Fruit fly (Drosophila melanogaster): ENCODE results near the gene Polr3F.

Polr3F gene

DNA sequence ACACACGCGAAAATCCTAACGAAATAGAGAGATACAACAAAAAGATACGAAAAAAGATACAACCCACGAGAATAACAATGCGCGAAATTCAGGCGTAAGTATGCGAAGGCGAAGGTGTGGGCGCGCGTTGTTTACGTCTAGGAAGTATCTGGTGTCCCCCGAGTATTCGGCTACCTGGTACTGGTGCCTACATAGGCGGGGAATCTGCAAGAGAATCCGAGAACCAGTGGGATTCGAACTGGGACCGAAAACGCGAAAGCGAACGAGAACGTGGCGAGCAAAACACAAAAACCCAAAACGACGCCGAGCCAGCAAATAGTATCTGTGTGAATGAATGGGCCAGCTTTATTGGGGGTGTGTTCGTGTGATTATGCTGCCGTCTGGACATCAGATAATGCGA, 22.9 kb upstream of the Polr3F start:
- no peak for TF ChIP-seq Hr78 (GFP tag; optimal IDR thresholded peaks at IDR 0.05)
- peak; percentile 45 for TF ChIP-seq psq (GFP tag; optimal IDR thresholded peaks at IDR 0.05)

DNA sequence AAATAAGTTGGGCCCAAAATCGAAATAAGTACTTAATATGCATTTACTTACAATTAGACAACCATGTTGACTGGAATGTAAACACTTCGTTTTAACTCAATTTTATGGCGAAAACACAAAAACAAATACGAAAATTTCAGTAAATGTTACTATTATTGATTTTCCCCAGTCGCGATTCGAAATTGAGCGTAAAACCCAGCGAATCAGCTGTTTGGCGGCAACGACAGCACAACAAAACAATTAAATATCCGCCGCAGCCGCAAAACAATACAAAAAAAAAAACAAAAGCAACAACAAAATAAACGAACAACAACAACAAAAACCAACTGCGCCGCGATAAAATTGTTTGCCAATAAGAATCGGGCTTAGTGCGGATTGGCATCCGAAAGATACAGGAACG, 22.4 kb upstream of the Polr3F start, which contains the start of the genes CAH8 and CG7059:
Gene CAH8 (minus strand): TSS at position 101 of the 400 bp plus-strand sequence.
Gene CG7059 (plus strand): TSS at position 167 of the 400 bp plus-strand sequence.
- TF ChIP-seq dsf (GFP tag; optimal IDR thresholded peaks at IDR 0.05; ENCODE audit: borderline replicate concordance) = no peak
- TF ChIP-seq dmrt93B (GFP tag; optimal IDR thresholded peaks at IDR 0.05) = no peak
- no peak for TF ChIP-seq CrebA (GFP tag; optimal IDR thresholded peaks at IDR 0.05; ENCODE audit: borderline replicate concordance)
- no peak for TF ChIP-seq lola (GFP tag; optimal IDR thresholded peaks at IDR 0.05)
- TF ChIP-seq br (GFP tag; optimal IDR thresholded peaks at IDR 0.05) = no peak
- no peak for TF ChIP-seq HLH106 (tag; optimal IDR thresholded peaks at IDR 0.05)
- no peak for TF ChIP-seq Rel (GFP tag; optimal IDR thresholded peaks at IDR 0.05)
- no peak for TF ChIP-seq Rel (tag; optimal IDR thresholded peaks at IDR 0.05)
- TF ChIP-seq h (GFP tag; optimal IDR thresholded peaks at IDR 0.05) = no peak
- TF ChIP-seq brk (GFP tag; optimal IDR thresholded peaks at IDR 0.05) = no peak
- TF ChIP-seq usp (GFP tag; optimal IDR thresholded peaks at IDR 0.05) = no peak
- TF ChIP-seq tai (GFP tag; optimal IDR thresholded peaks at IDR 0.05) = no peak
- TF ChIP-seq dl (GFP tag; optimal IDR thresholded peaks at IDR 0.05; ENCODE audit: insufficient read depth in 1 of 2, partially characterized antibody in 2 of 2) = no peak
- TF ChIP-seq woc (GFP tag; optimal IDR thresholded peaks at IDR 0.05) = no peak
- TF ChIP-seq fru (GFP tag; optimal IDR thresholded peaks at IDR 0.05) = no peak

DNA sequence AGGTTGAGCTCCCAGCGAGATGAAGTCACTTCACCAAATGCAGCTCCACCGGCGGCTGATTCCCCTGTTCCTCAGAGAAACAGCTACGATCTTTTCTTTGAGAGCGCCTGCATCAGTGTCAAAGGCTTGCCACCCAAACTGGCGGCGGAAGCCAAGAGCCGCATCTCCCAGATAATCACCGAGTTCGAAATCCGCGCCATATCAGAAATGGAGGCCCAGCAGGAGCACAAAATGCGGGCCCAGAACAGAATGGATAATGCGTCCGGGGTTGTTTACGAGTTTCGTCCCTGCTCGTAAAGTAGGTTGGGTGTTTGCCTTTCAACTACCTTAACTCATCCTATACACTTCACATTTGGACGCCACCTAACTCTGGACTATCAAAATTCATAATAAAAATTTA, 14.6 kb upstream of the Polr3F start, which contains the start of gene Gpdh3:
Gene Gpdh3 (plus strand): TSS at position 301 of the 400 bp plus-strand sequence.
- TF ChIP-seq br (GFP tag; optimal IDR thresholded peaks at IDR 0.05) (no peak), dl (GFP tag; optimal IDR thresholded peaks at IDR 0.05; ENCODE audit: insufficient read depth in 1 of 2, partially characterized antibody in 2 of 2) (no peak), CG9705 (GFP tag; optimal IDR thresholded peaks at IDR 0.05) (no peak), Myc (optimal IDR thresholded peaks at IDR 0.05) (no peak), jim (GFP tag; optimal IDR thresholded peaks at IDR 0.05) (no peak), pan (optimal IDR thresholded peaks at IDR 0.05) (no peak), fru (GFP tag; optimal IDR thresholded peaks at IDR 0.05) (no peak), h (GFP tag; optimal IDR thresholded peaks at IDR 0.05) (no peak), dsf (GFP tag; optimal IDR thresholded peaks at IDR 0.05; ENCODE audit: borderline replicate concordance) (no peak), sv (GFP tag; optimal IDR thresholded peaks at IDR 0.05) (no peak), Hnf4 (GFP tag; optimal IDR thresholded peaks at IDR 0.05) (no peak), Dif (GFP tag; optimal IDR thresholded peaks at IDR 0.05; ENCODE audit: partially characterized antibody) (no peak), Vsx2 (GFP tag; optimal IDR thresholded peaks at IDR 0.05; ENCODE audit: partially characterized antibody) (no peak), ey (GFP tag; optimal IDR thresholded peaks at IDR 0.05) (no peak)

DNA sequence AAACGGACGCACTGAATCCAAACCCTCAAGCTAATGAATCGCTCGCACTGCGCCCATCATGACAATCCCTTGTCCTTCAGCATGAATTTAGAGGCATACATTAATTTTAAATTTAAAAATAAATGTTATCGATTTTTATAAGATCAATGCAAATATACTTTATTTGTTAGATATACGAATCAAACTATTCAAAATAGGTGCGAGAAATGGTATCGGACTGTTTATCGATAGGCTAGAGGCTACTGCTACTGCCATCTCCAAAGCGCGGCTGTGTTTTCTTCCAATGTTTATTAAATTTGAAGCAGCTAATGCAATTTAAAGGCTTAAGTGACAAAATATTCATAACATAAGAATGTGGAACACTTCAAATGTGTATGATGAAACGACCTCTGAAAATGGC, 13.9 kb upstream of the Polr3F start, which contains the start of gene CG43342:
Gene CG43342 (plus strand): TSS at position 264 of the 400 bp plus-strand sequence.
- TF ChIP-seq Vsx2 (GFP tag; optimal IDR thresholded peaks at IDR 0.05; ENCODE audit: partially characterized antibody) (no peak), h (GFP tag; optimal IDR thresholded peaks at IDR 0.05) (no peak), Myc (optimal IDR thresholded peaks at IDR 0.05) (no peak), CG32264 (GFP tag; optimal IDR thresholded peaks at IDR 0.05) (no peak), foxo (GFP tag; optimal IDR thresholded peaks at IDR 0.05) (no peak), Dfd (GFP tag; optimal IDR thresholded peaks at IDR 0.05) (no peak), fru (GFP tag; optimal IDR thresholded peaks at IDR 0.05) (no peak), Jra (GFP tag; optimal IDR thresholded peaks at IDR 0.05) (no peak)

DNA sequence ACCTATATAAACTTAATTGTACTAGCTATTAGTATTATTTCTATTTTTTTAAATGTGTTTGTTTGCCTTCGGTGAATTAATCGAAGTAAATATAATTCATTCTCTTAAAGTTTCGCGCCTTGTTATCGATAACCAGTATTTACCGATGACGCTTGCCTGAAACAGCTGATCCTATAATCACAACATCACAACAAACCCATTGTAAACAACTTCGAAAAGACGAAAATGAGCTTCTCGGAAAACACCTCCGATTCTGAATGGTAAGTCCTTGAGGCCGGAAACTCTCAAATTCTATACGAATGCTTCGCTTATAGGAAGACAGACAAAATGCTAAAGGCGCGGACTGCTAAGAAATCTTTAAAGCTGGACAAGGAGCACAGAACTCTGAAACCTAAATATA, 12.8 kb upstream of the Polr3F start, which contains the start of gene CG34149:
Gene CG34149 (plus strand): TSS at position 187 of the 400 bp plus-strand sequence.
- TF ChIP-seq sv (GFP tag; optimal IDR thresholded peaks at IDR 0.05) = no peak
- TF ChIP-seq woc (GFP tag; optimal IDR thresholded peaks at IDR 0.05) = no peak
- TF ChIP-seq Abd-B (GFP tag; optimal IDR thresholded peaks at IDR 0.05) = no peak
- no peak for TF ChIP-seq CG32264 (GFP tag; optimal IDR thresholded peaks at IDR 0.05)
- TF ChIP-seq Hr78 (GFP tag; optimal IDR thresholded peaks at IDR 0.05) = no peak
- no peak for TF ChIP-seq dl (GFP tag; optimal IDR thresholded peaks at IDR 0.05; ENCODE audit: insufficient read depth in 1 of 2, partially characterized antibody in 2 of 2)
- TF ChIP-seq jim (GFP tag; optimal IDR thresholded peaks at IDR 0.05) = no peak
- no peak for TF ChIP-seq Myc (optimal IDR thresholded peaks at IDR 0.05)
- no peak for TF ChIP-seq br (GFP tag; optimal IDR thresholded peaks at IDR 0.05)
- no peak for TF ChIP-seq dsf (GFP tag; optimal IDR thresholded peaks at IDR 0.05; ENCODE audit: borderline replicate concordance)
- no peak for TF ChIP-seq psq (GFP tag; optimal IDR thresholded peaks at IDR 0.05)
- TF ChIP-seq OdsH (GFP tag; optimal IDR thresholded peaks at IDR 0.05) = no peak

Measured in whole organism, wandering third instar larva.